Fruit fly (Drosophila melanogaster) whole organism, pupa: ENCODE measurements around the gene Nplp2.

Source experiments
- CG10348 ChIP-seq: fragments of 200-800 bp; sonication (Bioruptor generic); IDR thresholded peaks from 2 replicates; pipeline ENCODE4 v1.3.6; 2022; ENCODE audit warnings: missing biosample characterization, missing genetic modification characterization
- CG12605 ChIP-seq: fragments of 200-800 bp; sonication (Bioruptor generic); IDR thresholded peaks from 2 replicates; pipeline ENCODE4 v1.3.6; 2022; ENCODE audit warnings: missing biosample characterization, missing genetic modification characterization
- CG13204 ChIP-seq: fragments of 200-800 bp; sonication (Bioruptor generic); optimal IDR thresholded peaks from 2 replicates; lab custom pipeline; 2018; ENCODE audit warnings: missing biosample characterization, mild to moderate bottlenecking, missing genetic modification characterization, moderate library complexity
- CG14655 ChIP-seq: fragments of 200-800 bp; sonication (Bioruptor generic); optimal IDR thresholded peaks from 3 replicates; lab custom pipeline; 2017; ENCODE audit warnings: mild to moderate bottlenecking, missing biosample characterization, missing genetic modification reagents, missing genetic modification characterization
- CG15710 ChIP-seq: fragments of 200-800 bp; sonication (Bioruptor generic); optimal IDR thresholded peaks from 2 replicates; lab custom pipeline; 2018; ENCODE audit warnings: missing biosample characterization, mild to moderate bottlenecking, missing genetic modification characterization, moderate library complexity
- CG17806 ChIP-seq: fragments of 200-800 bp; sonication (Bioruptor generic); optimal IDR thresholded peaks from 2 replicates; lab custom pipeline; 2018; ENCODE audit warnings: missing biosample characterization, mild to moderate bottlenecking, missing genetic modification characterization, moderate library complexity
- CG32121 ChIP-seq: fragments of 200-800 bp; sonication (Bioruptor generic); IDR thresholded peaks from 2 replicates; pipeline ENCODE4 v1.3.6; 2022; ENCODE audit warnings: missing biosample characterization, missing genetic modification characterization
- CG34367 ChIP-seq: fragments of 200-800 bp; sonication (Bioruptor generic); optimal IDR thresholded peaks from 2 replicates; lab custom pipeline; 2018; ENCODE audit warnings: missing biosample characterization, mild to moderate bottlenecking, missing genetic modification characterization
- CG4496 ChIP-seq: fragments of 200-800 bp; sonication (Bioruptor generic); IDR thresholded peaks from 3 replicates; pipeline ENCODE4 v1.3.6; 2022; ENCODE audit warnings: missing biosample characterization, missing genetic modification characterization
- CG8159 ChIP-seq: fragments of 200-800 bp; sonication (Bioruptor generic); optimal IDR thresholded peaks from 3 replicates; lab custom pipeline; 2018; ENCODE audit warnings: missing biosample characterization, mild to moderate bottlenecking, missing genetic modification characterization, moderate library complexity
- CG8301 ChIP-seq: fragments of 200-800 bp; sonication (Bioruptor generic); optimal IDR thresholded peaks from 2 replicates; lab custom pipeline; 2018; ENCODE audit warnings: missing biosample characterization, mild to moderate bottlenecking, missing genetic modification characterization
- CG9948 ChIP-seq: fragments of 200-800 bp; sonication (Bioruptor generic); optimal IDR thresholded peaks from 2 replicates; lab custom pipeline; 2018; ENCODE audit warnings: missing biosample characterization, mild to moderate bottlenecking, missing genetic modification characterization, moderate library complexity
- D1 ChIP-seq: fragments of 200-800 bp; sonication (Bioruptor generic); optimal IDR thresholded peaks from 2 replicates; lab custom pipeline; 2018; ENCODE audit warnings: missing biosample characterization, mild to moderate bottlenecking, missing genetic modification characterization, moderate library complexity
- EcR ChIP-seq: fragments of 200-800 bp; sonication (Bioruptor generic); optimal IDR thresholded peaks from 3 replicates; lab custom pipeline; 2019; ENCODE audit warnings: missing biosample characterization, missing genetic modification characterization, mild to moderate bottlenecking, moderate library complexity, missing genetic modification reagents
- Ets98B ChIP-seq: fragments of 200-800 bp; sonication (Bioruptor generic); IDR thresholded peaks from 2 replicates; pipeline ENCODE4 v1.3.6; 2022; ENCODE audit warnings: missing biosample characterization, missing genetic modification characterization
- Pif1A ChIP-seq: fragments of 200-800 bp; sonication (Bioruptor generic); optimal IDR thresholded peaks from 3 replicates; lab custom pipeline; 2016; ENCODE audit warnings: missing biosample characterization, missing genetic modification characterization
- Pif1B ChIP-seq: fragments of 200-800 bp; sonication (Bioruptor generic); optimal IDR thresholded peaks from 3 replicates; lab custom pipeline; 2016; ENCODE audit warnings: missing biosample characterization, missing genetic modification characterization
- Snoo ChIP-seq: fragments of 200-800 bp; sonication (Bioruptor generic); optimal IDR thresholded peaks from 3 replicates; lab custom pipeline; 2017; ENCODE audit warnings: missing biosample characterization, mild to moderate bottlenecking, missing genetic modification characterization, inconsistent platforms
- fd96Ca ChIP-seq: fragments of 200-800 bp; sonication (Bioruptor generic); IDR thresholded peaks from 3 replicates; pipeline ENCODE4 v1.3.6; 2022; ENCODE audit warnings: missing biosample characterization, missing genetic modification characterization
- gl ChIP-seq: fragments of 200-800 bp; sonication (Bioruptor generic); optimal IDR thresholded peaks from 2 replicates; lab custom pipeline; 2018; ENCODE audit warnings: missing biosample characterization, mild to moderate bottlenecking, missing genetic modification characterization
- rn ChIP-seq: fragments of 200-800 bp; sonication (Bioruptor generic); IDR thresholded peaks from 2 replicates; pipeline ENCODE4 v1.3.6; 2022; ENCODE audit warnings: missing biosample characterization, missing genetic modification characterization

The Nplp2 gene

DNA sequence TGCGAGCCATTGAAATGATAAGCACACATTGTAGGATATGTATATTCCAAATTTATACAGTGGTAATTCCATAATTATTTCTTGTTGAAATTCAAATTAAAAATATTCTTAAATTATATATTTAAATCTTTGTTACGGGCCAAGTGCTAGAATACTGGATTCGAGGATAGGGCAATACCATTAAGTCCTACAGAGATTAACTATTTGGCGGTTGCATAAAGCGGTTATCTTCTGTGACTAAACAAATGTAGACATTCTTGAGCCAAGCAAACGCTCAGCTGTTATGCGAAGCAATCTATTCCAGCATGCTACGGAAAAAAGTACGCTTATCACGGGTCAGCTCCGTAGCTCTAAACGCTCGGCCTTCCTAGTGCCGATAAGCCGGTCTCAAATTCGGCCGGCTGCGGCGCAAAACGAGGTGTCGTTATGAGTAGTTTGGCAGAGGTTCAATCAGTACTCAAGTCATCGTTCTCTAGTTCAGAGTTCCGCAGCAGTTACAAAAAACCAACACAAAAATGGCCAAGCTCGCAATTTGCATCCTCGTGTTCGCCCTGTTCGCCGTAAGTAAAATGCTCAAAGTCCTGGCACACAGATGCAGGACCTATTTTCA lies at the start of gene Nplp2:
Nplp2 (plus strand) TSS at position 293 of the 610 bp plus-strand sequence.
- TF ChIP-seq Pif1B (GFP tag; lab: Kevin White, UChicago) (no peak), CG34367 (no peak), CG17806 (no peak), CG4496 (no peak), CG14655 (GFP tag; lab: Kevin White, UChicago) (no peak), rn (no peak), fd96Ca (GFP tag; lab: Robert Waterston, UW) (no peak), CG8301 (tag; lab: Kevin White, UChicago) (no peak), Snoo (tag; lab: Kevin White, UChicago) (no peak), EcR (no peak), CG15710 (tag; lab: Kevin White, UChicago) (no peak), CG10348 (GFP tag; lab: Robert Waterston, UW) (no peak), CG13204 (no peak), CG8159 (no peak), gl (tag; lab: Kevin White, UChicago) (no peak), Ets98B (GFP tag; lab: Robert Waterston, UW) (no peak), CG9948 (tag; lab: Kevin White, UChicago) (no peak), CG32121 (GFP tag; lab: Robert Waterston, UW) (no peak)

DNA sequence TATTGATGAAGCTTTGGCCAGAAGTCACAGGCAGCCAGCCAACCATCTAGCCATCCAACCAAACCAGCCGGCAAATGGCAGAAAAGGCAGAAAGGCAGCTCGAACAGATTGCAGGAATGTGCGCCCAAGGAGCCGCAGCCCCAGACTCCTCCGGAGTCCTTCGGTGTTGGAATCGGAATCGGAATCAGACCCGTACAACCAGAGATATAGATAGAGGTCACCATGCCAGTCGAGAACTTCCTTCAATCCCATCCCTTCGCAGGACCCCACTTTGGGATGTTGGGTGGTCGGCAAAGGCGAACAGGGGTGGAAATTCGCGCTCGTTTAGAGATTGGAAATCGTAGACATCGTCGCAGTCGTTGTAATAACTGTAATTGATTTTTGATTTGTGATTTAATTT lies 43.9 kb upstream of the Nplp2 start:
- TF ChIP-seq CG8301 (tag; lab: Kevin White, UChicago) (no peak), CG14655 (GFP tag; lab: Kevin White, UChicago) (no peak), Pif1A (GFP tag; lab: Kevin White, UChicago) (no peak), CG8159 (no peak), CG9948 (tag; lab: Kevin White, UChicago) (no peak), CG13204 (no peak), fd96Ca (GFP tag; lab: Robert Waterston, UW) (no peak), gl (tag; lab: Kevin White, UChicago) (no peak), CG15710 (tag; lab: Kevin White, UChicago) (no peak), CG10348 (GFP tag; lab: Robert Waterston, UW) (no peak), CG17806 (no peak), CG34367 (no peak), Pif1B (GFP tag; lab: Kevin White, UChicago) (no peak), EcR (no peak)

DNA sequence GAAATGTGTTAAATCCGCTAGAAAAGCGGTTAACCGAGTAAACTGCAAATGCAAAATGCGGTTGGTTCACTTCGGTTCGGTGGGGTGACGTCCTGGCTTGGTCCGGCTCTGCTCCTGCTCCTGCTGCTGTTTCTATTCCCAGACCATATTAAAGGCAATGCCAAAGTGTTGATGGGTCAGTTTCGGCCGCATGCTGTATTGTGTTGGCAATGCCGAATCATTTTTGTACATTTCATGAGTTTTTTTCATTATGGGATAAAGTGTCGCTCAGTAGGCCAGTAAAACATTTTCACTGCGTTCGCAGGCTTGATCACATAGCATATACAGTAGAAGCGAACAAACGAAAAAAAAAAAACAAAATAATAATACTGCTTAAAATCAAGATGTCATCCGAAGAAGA lies 27.3 kb upstream of the Nplp2 start, which contains the start of gene CG14113:
CG14113 (plus strand) TSS at position 301 of the 400 bp plus-strand sequence.
- TF ChIP-seq CG12605 (GFP tag; lab: Robert Waterston, UW) (no peak), fd96Ca (GFP tag; lab: Robert Waterston, UW) (no peak), gl (tag; lab: Kevin White, UChicago) (no peak), CG13204 (no peak), CG14655 (GFP tag; lab: Kevin White, UChicago) (no peak)

DNA sequence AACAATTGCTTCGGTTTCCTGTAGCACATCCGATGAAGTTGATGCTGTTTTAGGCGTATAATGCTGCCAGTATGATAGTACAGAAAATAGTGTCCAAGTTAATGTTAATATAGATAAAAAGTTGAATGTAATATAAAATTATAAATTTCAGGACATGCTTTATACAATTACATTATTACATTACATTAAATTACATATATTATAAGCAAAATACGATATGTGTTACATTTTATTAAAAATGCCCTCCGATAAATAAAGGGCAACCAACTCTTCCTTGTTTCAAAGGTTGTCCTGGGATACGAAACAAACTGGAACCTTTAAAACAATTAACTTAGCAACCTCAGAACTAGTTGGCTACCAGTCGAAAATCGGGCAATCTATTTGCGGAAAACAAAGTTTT lies 7.4 kb upstream of the Nplp2 start, which contains the start of gene CG17687:
CG17687 (plus strand) TSS at position 301 of the 400 bp plus-strand sequence.
- TF ChIP-seq CG32121 (GFP tag; lab: Robert Waterston, UW), result no peak
- no peak for TF ChIP-seq D1 (tag; lab: Kevin White, UChicago)
- TF ChIP-seq Pif1B (GFP tag; lab: Kevin White, UChicago), result no peak
- TF ChIP-seq rn, result no peak
- TF ChIP-seq CG12605 (GFP tag; lab: Robert Waterston, UW), result no peak
- no peak for TF ChIP-seq CG8301 (tag; lab: Kevin White, UChicago)
- TF ChIP-seq Pif1A (GFP tag; lab: Kevin White, UChicago), result no peak
- TF ChIP-seq EcR, result no peak
- no peak for TF ChIP-seq CG4496
- TF ChIP-seq CG13204, result no peak
- no peak for TF ChIP-seq CG8159
- TF ChIP-seq CG17806, result no peak
- TF ChIP-seq CG34367, result no peak
- no peak for TF ChIP-seq CG15710 (tag; lab: Kevin White, UChicago)
- TF ChIP-seq CG14655 (GFP tag; lab: Kevin White, UChicago), result no peak
- no peak for TF ChIP-seq CG10348 (GFP tag; lab: Robert Waterston, UW)
- no peak for TF ChIP-seq Ets98B (GFP tag; lab: Robert Waterston, UW)
- no peak for TF ChIP-seq gl (tag; lab: Kevin White, UChicago)

- TF ChIP-seq Pif1B (GFP tag; lab: Kevin White, UChicago) (no peak), Pif1A (GFP tag; lab: Kevin White, UChicago) (no peak)
- TF ChIP-seq, all 21 proteins: peak for 0
Observed at dm6 chr3L:13377657-13378056, 21.5 kb downstream of the Nplp2 start, which contains the start of gene CG14111. TSS of gene CG14111 (plus strand) at chr3L:13377957.

- no peak for TF ChIP-seq D1 (tag; lab: Kevin White, UChicago)
- no peak for TF ChIP-seq CG9948 (tag; lab: Kevin White, UChicago)
- no peak for TF ChIP-seq CG17806
- no peak for TF ChIP-seq CG12605 (GFP tag; lab: Robert Waterston, UW)
- no peak for TF ChIP-seq fd96Ca (GFP tag; lab: Robert Waterston, UW)
- TF ChIP-seq CG4496, result no peak
- TF ChIP-seq CG32121 (GFP tag; lab: Robert Waterston, UW), result no peak
- no peak for TF ChIP-seq CG8301 (tag; lab: Kevin White, UChicago)
- TF ChIP-seq Snoo (tag; lab: Kevin White, UChicago), result no peak
- TF ChIP-seq CG13204, result no peak
- no peak for TF ChIP-seq Pif1B (GFP tag; lab: Kevin White, UChicago)
- TF ChIP-seq EcR, result no peak
- TF ChIP-seq rn, result no peak
- no peak for TF ChIP-seq gl (tag; lab: Kevin White, UChicago)
- no peak for TF ChIP-seq CG15710 (tag; lab: Kevin White, UChicago)
- TF ChIP-seq, all 21 proteins: peak for 0
Observed at dm6 chr3L:13378202-13378601, 22.0 kb downstream of the Nplp2 start, which contains the start of gene SNCF. TSS of gene SNCF (plus strand) at chr3L:13378583.
